Fruit fly (Drosophila melanogaster) whole organism, embryonic: ENCODE measurements around the gene Wdfy2.

Experiments
- CG1792 ChIP-seq: fragments of 200-800 bp; sonication (Bioruptor generic); optimal IDR thresholded peaks from 2 replicates; lab custom pipeline; 2016; ENCODE audit warnings: missing biosample characterization, missing genetic modification characterization
- CG2129 ChIP-seq: fragments of 200-800 bp; sonication (Bioruptor generic); IDR thresholded peaks from 2 replicates; pipeline ENCODE4 v1.3.6; 2022; ENCODE audit warnings: missing biosample characterization, missing genetic modification characterization; ENCODE audit not compliant: partially characterized antibody
- CG4282 ChIP-seq: fragments of 200-800 bp; sonication (Bioruptor generic); optimal IDR thresholded peaks from 2 replicates; lab custom pipeline; 2016; ENCODE audit warnings: missing biosample characterization, missing genetic modification characterization

DNA sequence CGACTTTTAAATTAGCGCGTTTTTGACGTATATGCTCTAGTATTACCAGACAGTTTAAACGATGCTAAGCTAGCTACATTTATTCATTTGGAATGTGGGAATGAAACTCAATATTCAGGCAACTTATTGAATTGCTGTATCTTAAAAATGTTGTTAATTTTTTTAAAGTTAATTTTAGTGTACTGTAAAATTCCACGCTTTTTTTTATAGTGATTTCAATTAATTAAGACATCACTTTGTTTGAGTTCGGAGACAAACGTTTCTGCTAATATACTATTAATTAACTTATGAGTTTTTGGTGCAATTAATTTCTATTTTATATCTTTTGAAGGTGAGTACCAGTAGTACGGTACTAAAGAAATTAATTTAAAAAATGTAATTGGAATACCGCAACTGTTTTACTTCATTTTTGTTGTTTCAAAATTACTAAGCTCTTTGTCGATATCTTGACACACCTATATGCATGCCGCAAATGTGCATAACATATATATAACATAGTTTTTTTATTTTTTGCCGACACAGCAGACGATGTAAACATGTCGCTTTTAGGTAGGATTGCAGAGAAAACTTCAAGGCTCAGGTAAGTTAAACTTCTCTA is 36.8 kb upstream of the Wdfy2 start, which contains the start of the genes Cdk1 and mRpS7:
- TF ChIP-seq CG2129 (GFP tag; lab: Robert Waterston, UW), result no peak
- TF ChIP-seq CG1792 (GFP tag; lab: Kevin White, UChicago), result no peak
- no peak for TF ChIP-seq CG4282 (GFP tag; lab: Kevin White, UChicago)
